Fruit fly (Drosophila melanogaster) whole organism, adult: ENCODE measurements around the gene CG3529.

Source experiments
- CG12768 ChIP-seq: fragments of 200-800 bp; sonication (Bioruptor generic); optimal IDR thresholded peaks from 2 replicates; lab custom pipeline; 2017; ENCODE audit warnings: missing biosample characterization, missing genetic modification characterization, mild to moderate bottlenecking, moderate library complexity, missing genetic modification reagents
- CG33017 ChIP-seq: fragments of 200-800 bp; sonication (Bioruptor generic); optimal IDR thresholded peaks from 2 replicates; lab custom pipeline; 2018; ENCODE audit warnings: missing biosample characterization, mild to moderate bottlenecking, missing genetic modification characterization, moderate library complexity
- CG5204 ChIP-seq: fragments of 200-800 bp; sonication (Bioruptor generic); optimal IDR thresholded peaks from 2 replicates; lab custom pipeline; 2016; ENCODE audit warnings: missing biosample characterization, missing genetic modification characterization
- CG7045 ChIP-seq: fragments of 200-800 bp; sonication (Bioruptor generic); optimal IDR thresholded peaks from 2 replicates; lab custom pipeline; 2017; ENCODE audit warnings: missing biosample characterization, mild to moderate bottlenecking, missing genetic modification characterization
- CG7101 ChIP-seq: fragments of 200-800 bp; sonication (Bioruptor generic); optimal IDR thresholded peaks from 2 replicates; lab custom pipeline; 2018; ENCODE audit warnings: missing biosample characterization, mild to moderate bottlenecking, missing genetic modification characterization, moderate library complexity
- Crg-1 ChIP-seq: fragments of 200-800 bp; sonication (Bioruptor generic); optimal IDR thresholded peaks from 2 replicates; lab custom pipeline; 2016; ENCODE audit warnings: missing biosample characterization, missing genetic modification characterization
- ovo ChIP-seq: fragments of 200-800 bp; sonication (Bioruptor generic); optimal IDR thresholded peaks from 2 replicates; lab custom pipeline; 2016; ENCODE audit warnings: missing biosample characterization, missing genetic modification characterization
- toe ChIP-seq: fragments of 200-800 bp; sonication (Bioruptor generic); optimal IDR thresholded peaks from 2 replicates; lab custom pipeline; 2016; ENCODE audit warnings: missing biosample characterization, missing genetic modification characterization

DNA sequence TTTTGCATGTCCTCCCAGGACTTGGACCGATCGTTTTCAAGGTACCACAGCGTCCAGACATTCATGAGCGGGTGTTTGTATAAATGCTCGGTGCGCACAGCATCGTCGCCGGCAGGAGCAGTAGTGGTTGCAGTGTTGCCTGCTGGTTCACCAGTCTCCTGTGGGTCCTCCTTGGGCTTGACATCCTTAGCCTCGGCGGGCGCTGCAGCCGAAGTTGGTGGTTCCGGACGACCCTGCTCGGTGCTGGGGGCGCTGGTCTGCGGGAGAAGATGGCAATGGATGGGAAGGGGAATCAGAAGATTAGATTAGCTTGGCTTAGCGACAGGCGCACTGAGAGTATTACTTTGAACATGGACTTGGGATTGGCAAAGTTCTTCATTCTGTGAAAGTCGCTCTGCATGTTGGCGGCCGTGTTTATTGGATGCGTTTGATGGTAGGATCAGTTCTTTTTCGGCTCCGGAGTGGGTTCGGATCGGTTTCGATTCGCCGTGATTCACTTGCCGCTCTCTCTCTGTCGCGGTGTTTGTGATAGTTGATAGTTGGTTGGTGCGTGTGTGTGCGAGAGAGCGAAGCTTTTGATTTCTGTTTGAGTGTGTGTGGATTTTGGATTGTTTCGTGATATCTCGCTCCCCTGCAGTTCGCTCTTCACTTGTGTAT lies 45.8 kb upstream of the CG3529 start:
- no peak for TF ChIP-seq CG5204 (GFP tag; lab: Kevin White, UChicago)
- TF ChIP-seq CG7045, result no peak
- TF ChIP-seq toe (GFP tag; lab: Kevin White, UChicago), result no peak
- TF ChIP-seq CG7101 (tag; lab: Kevin White, UChicago), result no peak
- no peak for TF ChIP-seq Crg-1
- no peak for TF ChIP-seq ovo
- no peak for TF ChIP-seq CG12768 (GFP tag; lab: Kevin White, UChicago)
- TF ChIP-seq CG33017 (tag; lab: Kevin White, UChicago), result no peak
